Fruit fly (Drosophila melanogaster): ENCODE results near the gene CG13004.

CG13004 gene

DNA sequence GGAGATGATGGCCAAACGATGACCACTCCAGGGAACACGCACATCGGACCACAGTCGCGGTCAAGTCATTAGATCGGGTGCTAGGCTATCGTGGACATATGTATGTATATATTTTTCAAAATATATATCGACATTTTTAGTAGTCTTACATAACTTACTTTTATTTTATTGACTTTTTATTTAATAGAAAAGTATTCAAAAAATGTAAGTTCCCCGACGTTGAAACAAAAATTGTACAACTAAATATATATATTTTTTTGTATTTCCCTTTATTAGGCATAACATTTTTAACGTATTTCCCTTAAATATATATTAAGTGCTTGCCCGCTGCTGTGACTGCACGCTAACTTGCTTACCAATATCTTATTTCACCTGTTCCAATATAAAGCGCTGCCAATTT, 20.2 kb downstream of the CG13004 start (continued):
- TF ChIP-seq B-H1 (GFP tag; IDR thresholded peaks at IDR 0.05) = no peak
- no peak for TF ChIP-seq CG1024 (GFP tag; IDR thresholded peaks at IDR 0.05)
- no peak for TF ChIP-seq CG4328 (GFP tag; optimal IDR thresholded peaks at IDR 0.05)
- 0 out of 2 replicates have a peak, but pooled peaks have one; percentile 25 for TF ChIP-seq danr (GFP tag; IDR thresholded peaks at IDR 0.05)
- TF ChIP-seq sna (GFP tag; IDR thresholded peaks at IDR 0.05; ENCODE audit: partially characterized antibody) = no peak
- TF ChIP-seq CG10274 (GFP tag; optimal IDR thresholded peaks at IDR 0.05) = no peak
- no peak for TF ChIP-seq Nf-YB (GFP tag; optimal IDR thresholded peaks at IDR 0.05)
- TF ChIP-seq ken (GFP tag; IDR thresholded peaks at IDR 0.05) = no peak
- TF ChIP-seq ttk (GFP tag; IDR thresholded peaks at IDR 0.05) = no peak
- no peak for TF ChIP-seq slp2 (GFP tag; optimal IDR thresholded peaks at IDR 0.05)
- no peak for TF ChIP-seq pzg (GFP tag; optimal IDR thresholded peaks at IDR 0.05)
- no peak for TF ChIP-seq Fer2 (tag; optimal IDR thresholded peaks at IDR 0.05)
- TF ChIP-seq ara (GFP tag; IDR thresholded peaks at IDR 0.05) = no peak
- no peak for TF ChIP-seq PHDP (tag; optimal IDR thresholded peaks at IDR 0.05)
- TF ChIP-seq onecut (GFP tag; IDR thresholded peaks at IDR 0.05) = no peak
- no peak for TF ChIP-seq stwl (tag; optimal IDR thresholded peaks at IDR 0.05)
- no peak for TF ChIP-seq peb (GFP tag; IDR thresholded peaks at IDR 0.05)
- TF ChIP-seq Tbp (GFP tag; optimal IDR thresholded peaks at IDR 0.05) = no peak
- no peak for TF ChIP-seq twi (tag; optimal IDR thresholded peaks at IDR 0.05)
- TF ChIP-seq Doc2 (GFP tag; IDR thresholded peaks at IDR 0.05) = no peak
- TF ChIP-seq chm (GFP tag; IDR thresholded peaks at IDR 0.05) = no peak
- TF ChIP-seq otp (GFP tag; IDR thresholded peaks at IDR 0.05) = no peak
- peak; percentile 17 for TF ChIP-seq CG5180 (GFP tag; optimal IDR thresholded peaks at IDR 0.05)
- no peak for TF ChIP-seq CG11093 (GFP tag; IDR thresholded peaks at IDR 0.05)
- no peak for TF ChIP-seq CG8290 (GFP tag; optimal IDR thresholded peaks at IDR 0.05)
- TF ChIP-seq CG8290 (tag; optimal IDR thresholded peaks at IDR 0.05) = no peak
- no peak for TF ChIP-seq Nf-YA (GFP tag; IDR thresholded peaks at IDR 0.05)
- TF ChIP-seq crp (GFP tag; optimal IDR thresholded peaks at IDR 0.05) = no peak
- TF ChIP-seq cad (GFP tag; optimal IDR thresholded peaks at IDR 0.05) = no peak
- TF ChIP-seq CG11504 (tag; optimal IDR thresholded peaks at IDR 0.05) = peak; percentile 68
- no peak for TF ChIP-seq lilli (GFP tag; optimal IDR thresholded peaks at IDR 0.05)
- no peak for TF ChIP-seq Atf3 (GFP tag; optimal IDR thresholded peaks at IDR 0.05)
- no peak for TF ChIP-seq CG16863 (GFP tag; optimal IDR thresholded peaks at IDR 0.05)
- TF ChIP-seq CG3847 (GFP tag; IDR thresholded peaks at IDR 0.05) = no peak
- no peak for TF ChIP-seq vnd (GFP tag; IDR thresholded peaks at IDR 0.05; ENCODE audit: partially characterized antibody)
- TF ChIP-seq Mad (GFP tag; optimal IDR thresholded peaks at IDR 0.05) = no peak
- no peak for TF ChIP-seq psq (GFP tag; optimal IDR thresholded peaks at IDR 0.05)
- TF ChIP-seq phol (tag; optimal IDR thresholded peaks at IDR 0.05) = peak; percentile 39
- TF ChIP-seq nmo (GFP tag; optimal IDR thresholded peaks at IDR 0.05) = peak; percentile 28
- no peak for TF ChIP-seq Hmx (GFP tag; optimal IDR thresholded peaks at IDR 0.05)
- TF ChIP-seq CG8478 (optimal IDR thresholded peaks at IDR 0.05) = no peak
- no peak for TF ChIP-seq Hand (GFP tag; optimal IDR thresholded peaks at IDR 0.05)
- no peak for TF ChIP-seq HLHmδ (GFP tag; optimal IDR thresholded peaks at IDR 0.05)
- TF ChIP-seq NK7.1 (GFP tag; optimal IDR thresholded peaks at IDR 0.05) = no peak
- TF ChIP-seq grau (tag; optimal IDR thresholded peaks at IDR 0.05) = peak; percentile 13
- TF ChIP-seq tup (GFP tag; optimal IDR thresholded peaks at IDR 0.05) = no peak
- no peak for TF ChIP-seq D (optimal IDR thresholded peaks at IDR 0.05)
- no peak for TF ChIP-seq D (GFP tag; optimal IDR thresholded peaks at IDR 0.05)
- TF ChIP-seq ERR (GFP tag; optimal IDR thresholded peaks at IDR 0.05) = no peak
- TF ChIP-seq CG12659 (GFP tag; optimal IDR thresholded peaks at IDR 0.05) = no peak
- TF ChIP-seq lov (optimal IDR thresholded peaks at IDR 0.05) = no peak
- no peak for TF ChIP-seq lov (GFP tag; IDR thresholded peaks at IDR 0.05)
- no peak for TF ChIP-seq CG11247 (GFP tag; IDR thresholded peaks at IDR 0.05)
- TF ChIP-seq CG2199 (GFP tag; IDR thresholded peaks at IDR 0.05) = no peak

Data from whole organism, embryonic.